Fruit fly (Drosophila melanogaster) Kc167 (cell line): Measurements from ENCODE around the gene CG13842.

Experiments
- Myc ChIP-seq: fragments of >200 bp; optimal IDR thresholded peaks from 2 replicates; lab custom pipeline; 2017; ENCODE audit warnings: missing external identifiers
- Sin3A ChIP-seq: fragments of >200 bp; optimal IDR thresholded peaks from 2 replicates; lab custom pipeline; 2018; ENCODE audit warnings: missing external identifiers
- h ChIP-seq: fragments of >200 bp; optimal IDR thresholded peaks from 3 replicates; lab custom pipeline; 2018; ENCODE audit warnings: missing external identifiers
- insv ChIP-seq: fragments of >200 bp; optimal IDR thresholded peaks from 3 replicates; lab custom pipeline; 2018; ENCODE audit warnings: missing external identifiers
- psq ChIP-seq: fragments of >200 bp; optimal IDR thresholded peaks from 2 replicates; lab custom pipeline; 2017; ENCODE audit warnings: missing external identifiers
- ttk ChIP-seq: sonication (Bioruptor generic); optimal IDR thresholded peaks from 2 replicates; lab custom pipeline; 2017; ENCODE audit warnings: missing external identifiers

DNA sequence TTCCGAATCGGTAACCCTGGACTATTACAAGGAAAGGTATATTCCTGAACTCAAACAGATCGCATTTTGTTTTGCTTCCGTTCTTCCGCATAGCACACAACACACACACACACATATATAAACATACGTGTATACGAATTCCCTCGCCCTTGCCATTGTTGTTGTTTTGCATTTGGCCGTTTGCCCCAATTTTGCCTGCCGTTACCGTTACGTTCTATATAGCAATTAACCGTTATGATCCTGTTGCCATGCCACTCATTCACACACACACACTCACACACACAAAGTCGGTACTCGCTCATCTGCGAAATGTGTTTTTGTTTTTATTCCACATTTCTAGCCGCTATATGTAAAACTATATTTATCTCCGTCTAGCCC lies 20.4 kb upstream of the CG13842 start:
- TF ChIP-seq ttk (lab: Kevin White, UChicago) (no peak), Myc (lab: Kevin White, UChicago) (no peak), psq (no peak), insv (lab: Kevin White, UChicago) (no peak), h (lab: Kevin White, UChicago) (no peak), Sin3A (lab: Kevin White, UChicago) (no peak)
